Worm (Caenorhabditis elegans) whole organism, mixed stage, embryonic: Measurements from ENCODE around the gene col-153.

Experiments
- M03D4.4 ChIP-seq: sonication (generic microtip); optimal IDR thresholded peaks from 2 replicates; lab custom pipeline; 2017; ENCODE audit warnings: mild to moderate bottlenecking, missing genetic modification characterization, missing compliant biosample characterization
- bed-3 ChIP-seq: fragments of 200-800 bp; sonication (Bioruptor generic); optimal IDR thresholded peaks from 3 replicates; lab custom pipeline; 2018; ENCODE audit warnings: mild to moderate bottlenecking, missing genetic modification characterization, moderate library complexity, missing compliant biosample characterization
- blmp-1 ChIP-seq: fragments of 150-350 bp; optimal IDR thresholded peaks from 2 replicates; lab custom pipeline; 2014; ENCODE audit warnings: missing biosample characterization, missing genetic modification characterization
- ceh-39 ChIP-seq: fragments of 150-350 bp; optimal IDR thresholded peaks from 2 replicates; lab custom pipeline; 2014; ENCODE audit warnings: missing biosample characterization, missing genetic modification characterization
- ceh-43 ChIP-seq: fragments of 200-800 bp; sonication (Bioruptor generic); optimal IDR thresholded peaks from 2 replicates; lab custom pipeline; 2018; ENCODE audit warnings: mild to moderate bottlenecking, missing genetic modification characterization, moderate library complexity, missing compliant biosample characterization
- ceh-83 ChIP-seq: fragments of 200-800 bp; sonication (Bioruptor generic); optimal IDR thresholded peaks from 2 replicates; lab custom pipeline; 2018; ENCODE audit warnings: mild to moderate bottlenecking, missing genetic modification characterization, missing compliant biosample characterization
- ces-1 ChIP-seq: fragments of 150-350 bp; optimal IDR thresholded peaks from 2 replicates; lab custom pipeline; 2014; ENCODE audit warnings: missing biosample characterization, missing genetic modification reagents, missing genetic modification characterization
- drap-1 ChIP-seq: fragments of 200-800 bp; sonication (Bioruptor generic); optimal IDR thresholded peaks from 3 replicates; lab custom pipeline; 2018; ENCODE audit warnings: mild to moderate bottlenecking, missing genetic modification characterization, missing compliant biosample characterization
- elt-3 ChIP-seq: fragments of 150-350 bp; optimal IDR thresholded peaks from 2 replicates; lab custom pipeline; 2014; ENCODE audit warnings: missing biosample characterization, missing genetic modification characterization
- flh-1 ChIP-seq: fragments of 200-800 bp; sonication (Bioruptor generic); optimal IDR thresholded peaks from 2 replicates; lab custom pipeline; 2018; ENCODE audit warnings: mild to moderate bottlenecking, missing genetic modification characterization, moderate library complexity, missing compliant biosample characterization
- ham-2 ChIP-seq: fragments of 200-800 bp; sonication (Bioruptor generic); optimal IDR thresholded peaks from 2 replicates; lab custom pipeline; 2018; ENCODE audit warnings: mild to moderate bottlenecking, missing genetic modification characterization, missing compliant biosample characterization
- hlh-1 ChIP-seq: fragments of 150-350 bp; optimal IDR thresholded peaks from 2 replicates; lab custom pipeline; 2014; ENCODE audit warnings: missing biosample characterization, missing genetic modification reagents, missing genetic modification characterization
- lin-13 ChIP-seq: fragments of 150-350 bp; optimal IDR thresholded peaks from 2 replicates; lab custom pipeline; 2014; ENCODE audit warnings: missing biosample characterization, missing genetic modification characterization
- lin-32 ChIP-seq: fragments of 200-800 bp; sonication (Bioruptor generic); optimal IDR thresholded peaks from 2 replicates; lab custom pipeline; 2018; ENCODE audit warnings: mild to moderate bottlenecking, missing genetic modification characterization, missing compliant biosample characterization
- lsy-2 ChIP-seq: fragments of 150-350 bp; optimal IDR thresholded peaks from 2 replicates; lab custom pipeline; 2014; ENCODE audit warnings: missing biosample characterization, missing genetic modification characterization
- mab-5 ChIP-seq: fragments of 150-350 bp; optimal IDR thresholded peaks from 2 replicates; lab custom pipeline; 2014; ENCODE audit warnings: missing biosample characterization, missing genetic modification characterization
- mep-1 ChIP-seq: fragments of 150-350 bp; optimal IDR thresholded peaks from 2 replicates; lab custom pipeline; 2017; ENCODE audit warnings: missing biosample characterization, missing genetic modification reagents, missing genetic modification characterization, inconsistent platforms
- mls-2 ChIP-seq: sonication (generic microtip); optimal IDR thresholded peaks from 2 replicates; lab custom pipeline; 2016; ENCODE audit warnings: mild to moderate bottlenecking, missing genetic modification characterization, moderate library complexity, missing compliant biosample characterization
- nhr-12 ChIP-seq: fragments of 150-350 bp; optimal IDR thresholded peaks from 2 replicates; lab custom pipeline; 2014; ENCODE audit warnings: missing biosample characterization, missing genetic modification characterization
- nhr-2 ChIP-seq: fragments of 150-350 bp; optimal IDR thresholded peaks from 2 replicates; lab custom pipeline; 2014; ENCODE audit warnings: missing biosample characterization, missing genetic modification characterization
- nhr-237 ChIP-seq: fragments of 150-350 bp; optimal IDR thresholded peaks from 2 replicates; lab custom pipeline; 2014; ENCODE audit warnings: missing biosample characterization, missing genetic modification characterization
- nhr-28 ChIP-seq: fragments of 150-350 bp; optimal IDR thresholded peaks from 2 replicates; lab custom pipeline; 2014; ENCODE audit warnings: missing biosample characterization, missing genetic modification characterization
- nhr-76 ChIP-seq: sonication (generic microtip); optimal IDR thresholded peaks from 2 replicates; lab custom pipeline; 2017; ENCODE audit warnings: missing biosample characterization, missing genetic modification characterization
- pha-4 ChIP-seq: fragments of 150-350 bp; optimal IDR thresholded peaks from 2 replicates; lab custom pipeline; 2018; ENCODE audit warnings: missing biosample characterization, missing genetic modification reagents, missing genetic modification characterization
- sptf-1 ChIP-seq: sonication (generic microtip); optimal IDR thresholded peaks from 2 replicates; lab custom pipeline; 2017; ENCODE audit warnings: mild to moderate bottlenecking, missing genetic modification characterization, moderate library complexity, missing compliant biosample characterization
- tbx-8 ChIP-seq: fragments of 200-800 bp; sonication (Bioruptor generic); optimal IDR thresholded peaks from 2 replicates; lab custom pipeline; 2018; ENCODE audit warnings: mild to moderate bottlenecking, missing genetic modification characterization, moderate library complexity, missing compliant biosample characterization
- unc-120 ChIP-seq: sonication (generic microtip); optimal IDR thresholded peaks from 2 replicates; lab custom pipeline; 2017; ENCODE audit warnings: missing genetic modification characterization, missing compliant biosample characterization; ENCODE audit not compliant: poor library complexity, severe bottlenecking
- unc-39 ChIP-seq: fragments of 150-350 bp; optimal IDR thresholded peaks from 2 replicates; lab custom pipeline; 2014; ENCODE audit warnings: missing biosample characterization, missing genetic modification characterization
- unc-62 ChIP-seq: fragments of 150-350 bp; optimal IDR thresholded peaks from 2 replicates; lab custom pipeline; 2014; ENCODE audit warnings: missing biosample characterization, missing genetic modification reagents, missing genetic modification characterization
- zip-8 ChIP-seq: fragments of 150-350 bp; optimal IDR thresholded peaks from 2 replicates; lab custom pipeline; 2014; ENCODE audit warnings: missing biosample characterization, missing genetic modification characterization
- ztf-11 ChIP-seq: fragments of 150-350 bp; optimal IDR thresholded peaks from 2 replicates; lab custom pipeline; 2014; ENCODE audit warnings: missing biosample characterization, missing genetic modification characterization

Gene col-153

DNA sequence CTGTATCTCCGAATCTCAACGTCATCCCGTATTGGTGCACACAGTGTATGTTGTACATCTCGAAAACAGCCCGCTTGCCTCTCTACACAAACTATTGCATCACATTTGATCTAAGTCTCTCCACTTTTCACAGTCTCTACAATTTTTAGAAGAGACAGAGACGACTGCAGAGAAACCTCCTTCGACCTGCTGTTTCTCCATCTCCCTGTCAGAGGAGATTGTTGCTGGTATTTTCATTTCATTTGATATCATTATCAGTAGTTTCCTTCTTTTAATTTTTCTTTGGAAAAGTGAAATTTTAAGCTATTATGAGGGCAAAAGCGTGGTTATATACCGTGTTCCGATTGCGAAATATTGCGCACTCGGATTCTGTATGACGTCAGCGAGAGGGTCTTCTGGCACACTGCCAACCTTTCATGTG lies 9.0 kb upstream of the col-153 start:
- TF ChIP-seq ztf-11 (tag; lab: Kevin White, UChicago) (no peak), pha-4 (peak; percentile 4), mls-2 (tag; lab: Kevin White, UChicago) (no peak), unc-39 (tag; lab: Kevin White, UChicago) (no peak), ceh-83 (GFP tag; lab: Kevin White, UChicago) (no peak), drap-1 (GFP tag; lab: Kevin White, UChicago) (peak; percentile 20), M03D4.4 (tag; lab: Kevin White, UChicago) (no peak), ceh-39 (tag; lab: Kevin White, UChicago) (peak; percentile 43), lin-32 (no peak), unc-62 (GFP tag; lab: Kevin White, UChicago) (peak; percentile 75), ces-1 (peak; percentile 58), zip-8 (tag; lab: Kevin White, UChicago) (peak; percentile 66), mab-5 (tag; lab: Kevin White, UChicago) (no peak), blmp-1 (peak; percentile 14), nhr-237 (tag; lab: Kevin White, UChicago) (no peak), nhr-2 (tag; lab: Kevin White, UChicago) (peak; percentile 68), nhr-76 (tag; lab: Kevin White, UChicago) (no peak), lsy-2 (tag; lab: Kevin White, UChicago) (peak; percentile 22), mep-1 (tag; lab: Kevin White, UChicago) (peak; percentile 50), nhr-28 (tag; lab: Kevin White, UChicago) (no peak), unc-120 (tag; lab: Kevin White, UChicago) (peak; percentile 34), ham-2 (GFP tag; lab: Kevin White, UChicago) (peak; percentile 39), hlh-1 (tag; lab: Kevin White, UChicago) (peak; percentile 9)
- TF ChIP-seq, all 35 proteins: peak for 13

DNA sequence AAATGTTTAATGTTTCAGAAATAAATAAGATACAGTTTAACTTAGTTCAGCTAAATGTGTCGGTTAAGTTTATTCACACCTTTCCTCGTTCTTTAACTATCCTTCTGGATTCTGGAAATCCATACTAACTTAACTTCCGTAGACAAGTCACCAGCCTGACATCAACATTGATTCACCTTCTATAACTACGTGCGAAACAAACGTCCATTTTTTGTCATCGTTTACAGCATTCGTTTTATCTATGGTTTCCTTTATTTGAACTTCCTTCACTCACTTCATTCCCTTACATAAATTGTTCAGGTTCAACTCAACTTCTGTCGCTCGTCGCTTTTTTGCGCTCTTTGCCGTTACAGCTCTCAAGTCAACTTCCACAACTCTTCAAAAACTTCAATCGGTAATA lies 8.5 kb upstream of the col-153 start, which contains the start of gene F17C11.26:
Gene F17C11.26, plus strand, starts transcription at position 301 of the 400 bp plus-strand sequence.
- TF ChIP-seq unc-120 (tag; lab: Kevin White, UChicago) (no peak), pha-4 (no peak), lin-32 (no peak), ceh-39 (tag; lab: Kevin White, UChicago) (no peak), tbx-8 (GFP tag; lab: Kevin White, UChicago) (no peak), sptf-1 (no peak), ceh-43 (GFP tag; lab: Kevin White, UChicago) (no peak), mep-1 (tag; lab: Kevin White, UChicago) (no peak), flh-1 (GFP tag; lab: Kevin White, UChicago) (no peak), M03D4.4 (tag; lab: Kevin White, UChicago) (no peak), lsy-2 (tag; lab: Kevin White, UChicago) (no peak), unc-62 (GFP tag; lab: Kevin White, UChicago) (no peak)

DNA sequence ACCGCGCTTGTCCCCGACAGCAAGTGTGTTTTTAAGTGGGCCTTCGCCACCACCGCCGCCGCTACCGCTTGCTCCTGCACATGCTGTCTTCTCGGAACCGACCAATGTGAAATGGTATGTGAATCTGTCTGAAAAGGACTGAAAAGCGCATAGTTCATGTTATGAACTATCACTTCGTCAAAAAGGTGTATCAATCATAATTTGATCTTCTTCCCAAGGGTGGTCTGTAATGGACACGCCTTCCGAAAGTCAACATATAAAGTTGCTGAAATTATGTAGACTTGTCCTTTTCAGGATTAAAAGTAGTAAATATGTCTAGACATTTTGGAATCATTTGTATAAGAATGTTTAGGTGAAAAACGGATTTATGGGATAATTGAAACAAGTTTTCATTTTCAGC lies 7.5 kb upstream of the col-153 start, which contains the start of gene zip-9:
Gene zip-9, plus strand, starts transcription at position 301 of the 400 bp plus-strand sequence.
- TF ChIP-seq ham-2 (GFP tag; lab: Kevin White, UChicago) (no peak), mab-5 (tag; lab: Kevin White, UChicago) (no peak), unc-62 (GFP tag; lab: Kevin White, UChicago) (no peak), bed-3 (GFP tag; lab: Kevin White, UChicago) (no peak), ceh-39 (tag; lab: Kevin White, UChicago) (no peak), unc-39 (tag; lab: Kevin White, UChicago) (no peak), ceh-83 (GFP tag; lab: Kevin White, UChicago) (no peak)
- TF ChIP-seq, all 35 proteins: peak for 0

- TF ChIP-seq ceh-83 (GFP tag; lab: Kevin White, UChicago) (no peak), drap-1 (GFP tag; lab: Kevin White, UChicago) (no peak), ces-1 (peak; percentile 28)
These were observed 4.7 kb upstream of the col-153 start for ce11 chrV:10944903-10945302.

- TF ChIP-seq lin-13 (tag; lab: Kevin White, UChicago) (no peak), bed-3 (GFP tag; lab: Kevin White, UChicago) (no peak), nhr-12 (tag; lab: Kevin White, UChicago) (no peak), unc-39 (tag; lab: Kevin White, UChicago) (no peak), zip-8 (tag; lab: Kevin White, UChicago) (no peak), unc-120 (tag; lab: Kevin White, UChicago) (no peak), sptf-1 (no peak), ceh-39 (tag; lab: Kevin White, UChicago) (no peak), nhr-28 (tag; lab: Kevin White, UChicago) (no peak), pha-4 (no peak), flh-1 (GFP tag; lab: Kevin White, UChicago) (no peak), mep-1 (tag; lab: Kevin White, UChicago) (no peak), ztf-11 (tag; lab: Kevin White, UChicago) (no peak), nhr-76 (tag; lab: Kevin White, UChicago) (no peak), mab-5 (tag; lab: Kevin White, UChicago) (no peak), nhr-2 (tag; lab: Kevin White, UChicago) (no peak), elt-3 (no peak), drap-1 (GFP tag; lab: Kevin White, UChicago) (no peak), lsy-2 (tag; lab: Kevin White, UChicago) (no peak)
These were observed 2.4 kb upstream of the col-153 start for ce11 chrV:10947210-10947609.
